Worm (Caenorhabditis elegans) whole organism, midembryonic: ENCODE data around the gene Y22D7AL.3.

Experiments
- T22C8.4 ChIP-seq: fragments of 200-800 bp; sonication (Bioruptor generic); IDR thresholded peaks from 2 replicates; pipeline ENCODE4 v1.3.6; 2022; ENCODE audit warnings: missing genetic modification characterization, missing compliant biosample characterization
- cog-1 ChIP-seq: sonication (generic microtip); optimal IDR thresholded peaks from 2 replicates; lab custom pipeline; 2016; ENCODE audit warnings: missing genetic modification characterization, missing compliant biosample characterization
- flt-1 ChIP-seq: fragments of 200-800 bp; sonication (Bioruptor generic); IDR thresholded peaks from 2 replicates; pipeline ENCODE4 v1.3.6; 2022; ENCODE audit warnings: missing genetic modification characterization, missing compliant biosample characterization
- klf-2 ChIP-seq: fragments of 200-800 bp; sonication (Bioruptor generic); conservative IDR thresholded peaks from 2 replicates; pipeline ENCODE4 v1.3.6; 2022; ENCODE audit warnings: missing genetic modification reagents, missing genetic modification characterization, missing compliant biosample characterization
- med-1 ChIP-seq: sonication (generic microtip); optimal IDR thresholded peaks from 2 replicates; lab custom pipeline; 2017; ENCODE audit warnings: missing genetic modification characterization, mild to moderate bottlenecking, missing compliant biosample characterization, antibody characterized with exemption, missing genetic modification reagents; ENCODE audit not compliant: insufficient read depth
- ref-1 ChIP-seq: fragments of 200-800 bp; sonication (Bioruptor generic); conservative IDR thresholded peaks from 2 replicates; pipeline ENCODE4 v1.3.6; 2022; ENCODE audit warnings: missing genetic modification reagents, missing genetic modification characterization, missing compliant biosample characterization
- tab-1 ChIP-seq: fragments of 200-800 bp; sonication (Bioruptor generic); IDR thresholded peaks from 2 replicates; pipeline ENCODE4 v1.3.6; 2022; ENCODE audit warnings: missing genetic modification characterization, missing compliant biosample characterization
- ztf-23 ChIP-seq: fragments of 200-800 bp; sonication (Bioruptor generic); IDR thresholded peaks from 2 replicates; pipeline ENCODE4 v1.3.6; 2022; ENCODE audit warnings: missing genetic modification reagents, missing genetic modification characterization, missing compliant biosample characterization
- ztf-29 ChIP-seq: fragments of 200-800 bp; sonication (Bioruptor generic); IDR thresholded peaks from 2 replicates; pipeline ENCODE4 v1.3.6; 2022; ENCODE audit warnings: missing genetic modification reagents, missing genetic modification characterization, missing compliant biosample characterization

ce11 chrIII:1610938-1611337, 30.3 kb upstream of the Y22D7AL.3 start:
- no peak for TF ChIP-seq ztf-23 (GFP tag; lab: Robert Waterston, UW)
- TF ChIP-seq ztf-29 (GFP tag; lab: Robert Waterston, UW) = no peak
- TF ChIP-seq ref-1 = no peak
- TF ChIP-seq flt-1 (GFP tag; lab: Robert Waterston, UW) = no peak
- peak; percentile 59 for TF ChIP-seq T22C8.4
- TF ChIP-seq tab-1 (GFP tag; lab: Robert Waterston, UW) = no peak
- no peak for TF ChIP-seq klf-2 (GFP tag; lab: Robert Waterston, UW)
- no peak for TF ChIP-seq cog-1 (tag; lab: Kevin White, UChicago)
- no peak for TF ChIP-seq med-1
